Fruit fly (Drosophila melanogaster) whole organism, adult: ENCODE measurements around the gene Cyp12a4.

Experiments used
- CG11617 ChIP-seq: fragments of 200-800 bp; sonication (Bioruptor generic); optimal IDR thresholded peaks from 2 replicates; lab custom pipeline; 2017; ENCODE audit warnings: mild to moderate bottlenecking, missing biosample characterization, missing genetic modification reagents, missing genetic modification characterization
- CG12768 ChIP-seq: fragments of 200-800 bp; sonication (Bioruptor generic); optimal IDR thresholded peaks from 2 replicates; lab custom pipeline; 2017; ENCODE audit warnings: missing biosample characterization, missing genetic modification characterization, mild to moderate bottlenecking, moderate library complexity, missing genetic modification reagents
- CG14711 ChIP-seq: fragments of 200-800 bp; sonication (Bioruptor generic); optimal IDR thresholded peaks from 2 replicates; lab custom pipeline; 2018; ENCODE audit warnings: missing biosample characterization, mild to moderate bottlenecking, missing genetic modification characterization, moderate library complexity
- CG1620 ChIP-seq: fragments of 200-800 bp; sonication (Bioruptor generic); optimal IDR thresholded peaks from 2 replicates; lab custom pipeline; 2016; ENCODE audit warnings: missing biosample characterization, missing genetic modification characterization
- CG5204 ChIP-seq: fragments of 200-800 bp; sonication (Bioruptor generic); optimal IDR thresholded peaks from 2 replicates; lab custom pipeline; 2016; ENCODE audit warnings: missing biosample characterization, missing genetic modification characterization
- CG7045 ChIP-seq: fragments of 200-800 bp; sonication (Bioruptor generic); optimal IDR thresholded peaks from 2 replicates; lab custom pipeline; 2017; ENCODE audit warnings: missing biosample characterization, mild to moderate bottlenecking, missing genetic modification characterization
- CG7101 ChIP-seq: fragments of 200-800 bp; sonication (Bioruptor generic); optimal IDR thresholded peaks from 2 replicates; lab custom pipeline; 2018; ENCODE audit warnings: missing biosample characterization, mild to moderate bottlenecking, missing genetic modification characterization, moderate library complexity
- Clk ChIP-seq: fragments of 200-800 bp; sonication (Bioruptor generic); optimal IDR thresholded peaks from 2 replicates; lab custom pipeline; 2017; ENCODE audit warnings: missing biosample characterization, missing genetic modification characterization
- Crg-1 ChIP-seq: fragments of 200-800 bp; sonication (Bioruptor generic); optimal IDR thresholded peaks from 2 replicates; lab custom pipeline; 2016; ENCODE audit warnings: missing biosample characterization, missing genetic modification characterization
- Mnt ChIP-seq: fragments of 200-800 bp; sonication (Bioruptor generic); optimal IDR thresholded peaks from 2 replicates; lab custom pipeline; 2016; ENCODE audit warnings: missing biosample characterization, mild to moderate bottlenecking, missing genetic modification characterization
- bab1 ChIP-seq: fragments of 200-800 bp; sonication (Bioruptor generic); optimal IDR thresholded peaks from 3 replicates; lab custom pipeline; 2019; ENCODE audit warnings: missing biosample characterization, mild to moderate bottlenecking, missing genetic modification characterization, moderate library complexity
- cic ChIP-seq: fragments of 200-800 bp; sonication (Bioruptor generic); optimal IDR thresholded peaks from 2 replicates; lab custom pipeline; 2017; ENCODE audit warnings: missing biosample characterization, mild to moderate bottlenecking, missing genetic modification characterization, moderate library complexity
- kay ChIP-seq: fragments of 200-800 bp; sonication (Bioruptor generic); peaks from one replicate; lab custom pipeline; 2016; ENCODE audit warnings: missing biosample characterization, missing genetic modification characterization, borderline replicate concordance
- pad ChIP-seq: fragments of 200-800 bp; sonication (Bioruptor generic); optimal IDR thresholded peaks from 3 replicates; lab custom pipeline; 2017; ENCODE audit warnings: missing biosample characterization, missing genetic modification characterization, mild to moderate bottlenecking, moderate library complexity, missing genetic modification reagents
- tj ChIP-seq: fragments of 200-800 bp; sonication (Bioruptor generic); optimal IDR thresholded peaks from 3 replicates; lab custom pipeline; 2017; ENCODE audit warnings: missing biosample characterization, mild to moderate bottlenecking, missing genetic modification characterization, moderate library complexity
- toe ChIP-seq: fragments of 200-800 bp; sonication (Bioruptor generic); optimal IDR thresholded peaks from 2 replicates; lab custom pipeline; 2016; ENCODE audit warnings: missing biosample characterization, missing genetic modification characterization

Gene Cyp12a4

DNA sequence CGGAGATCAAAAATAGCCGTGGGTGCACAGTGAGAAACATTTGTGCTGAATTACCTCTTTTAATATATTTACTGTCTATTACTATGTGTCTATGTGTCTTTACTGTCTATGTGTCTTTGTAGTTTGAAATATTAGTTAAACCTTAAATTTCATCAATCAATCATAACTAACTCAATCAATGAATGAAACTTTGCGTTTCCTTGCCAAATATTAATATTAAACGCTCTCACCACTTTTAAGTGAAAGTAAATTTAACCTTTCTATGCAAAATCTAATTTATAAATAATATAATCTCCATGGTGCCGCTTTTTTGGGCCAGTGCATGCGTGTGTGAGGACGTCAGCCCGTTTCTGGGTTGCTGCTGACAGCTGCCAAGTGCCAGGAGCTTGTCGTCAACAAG is 46.3 kb downstream of the Cyp12a4 start:
- no peak for TF ChIP-seq tj
- TF ChIP-seq pad (GFP tag; lab: Kevin White, UChicago): no peak
- no peak for TF ChIP-seq cic
- TF ChIP-seq Mnt (GFP tag; lab: Kevin White, UChicago): no peak
- peak; percentile 18 for TF ChIP-seq CG5204 (GFP tag; lab: Kevin White, UChicago)
- no peak for TF ChIP-seq CG7101
- TF ChIP-seq CG1620 (GFP tag; lab: Kevin White, UChicago): no peak

DNA sequence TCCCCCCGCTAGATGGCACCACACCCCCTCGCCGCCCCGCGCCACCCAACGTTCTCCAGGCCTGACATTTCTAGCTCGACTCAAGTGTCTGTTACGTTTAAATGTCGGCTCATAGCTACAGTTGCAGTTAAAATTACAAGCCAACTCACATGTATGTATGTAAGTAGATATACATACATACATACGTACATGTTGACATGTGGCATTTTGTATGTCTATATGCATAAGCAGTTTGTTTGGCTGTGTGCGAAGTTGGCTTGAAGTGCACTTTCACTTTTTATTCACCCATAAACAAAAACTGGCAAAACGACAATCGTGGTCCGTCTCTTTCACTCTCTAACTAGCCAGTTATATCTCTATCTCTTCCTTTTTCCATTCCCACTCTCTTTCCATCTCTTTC is 47.9 kb downstream of the Cyp12a4 start:
- no peak for TF ChIP-seq cic
- TF ChIP-seq tj: no peak
- TF ChIP-seq toe (GFP tag; lab: Kevin White, UChicago): no peak
- no peak for TF ChIP-seq CG1620 (GFP tag; lab: Kevin White, UChicago)
- TF ChIP-seq CG11617: no peak
- TF ChIP-seq pad (GFP tag; lab: Kevin White, UChicago): no peak
- TF ChIP-seq bab1 (GFP tag; lab: Kevin White, UChicago): no peak
- no peak for TF ChIP-seq CG7045 (GFP tag; lab: Kevin White, UChicago)
- TF ChIP-seq Clk (GFP tag; lab: Kevin White, UChicago): no peak
- TF ChIP-seq kay (GFP tag; lab: Kevin White, UChicago): no peak
- no peak for TF ChIP-seq CG14711 (tag; lab: Kevin White, UChicago)
- TF ChIP-seq Crg-1 (GFP tag; lab: Kevin White, UChicago): no peak
- TF ChIP-seq CG12768 (GFP tag; lab: Kevin White, UChicago): no peak
